Worm (Caenorhabditis elegans) whole organism, L2 larva: ENCODE results near the gene rpn-1.

Experiments
- F13H6.1 ChIP-seq: sonication (generic microtip); optimal IDR thresholded peaks from 2 replicates; lab custom pipeline; 2016; ENCODE audit warnings: missing genetic modification characterization, missing compliant biosample characterization
- ama-1 ChIP-seq: fragments of 150-350 bp; optimal IDR thresholded peaks from 2 replicates; lab custom pipeline; 2018; ENCODE audit warnings: inconsistent platforms
- lin-39 ChIP-seq: fragments of 150-350 bp; optimal IDR thresholded peaks from 2 replicates; lab custom pipeline; 2014; ENCODE audit warnings: missing biosample characterization, missing genetic modification reagents, missing genetic modification characterization
- lsy-2 ChIP-seq, 2 experiments: fragments of 150-350 bp in 1 of 2; sonication (generic microtip) in 1 of 2; optimal IDR thresholded peaks; 2 replicates each; lab custom pipeline; 2014 to 2017; ENCODE audit warnings: missing biosample characterization in 2 of 2, missing genetic modification characterization in 2 of 2
- nhr-11 ChIP-seq: fragments of 150-350 bp; optimal IDR thresholded peaks from 2 replicates; lab custom pipeline; 2014; ENCODE audit warnings: missing biosample characterization, missing genetic modification characterization
- nhr-21 ChIP-seq: fragments of 150-350 bp; optimal IDR thresholded peaks from 2 replicates; lab custom pipeline; 2014; ENCODE audit warnings: missing biosample characterization, missing genetic modification characterization
- nhr-25 ChIP-seq: fragments of 150-350 bp; sonication (generic microtip); optimal IDR thresholded peaks from 3 replicates; lab custom pipeline; 2014; ENCODE audit warnings: missing biosample characterization, missing genetic modification characterization
- skn-1 ChIP-seq: sonication (generic microtip); optimal IDR thresholded peaks from 2 replicates; lab custom pipeline; 2017; ENCODE audit warnings: missing biosample characterization, missing genetic modification characterization
- unc-39 ChIP-seq: fragments of 150-350 bp; optimal IDR thresholded peaks from 2 replicates; lab custom pipeline; 2014; ENCODE audit warnings: missing biosample characterization, missing genetic modification characterization
- unc-55 ChIP-seq: fragments of 150-350 bp; sonication (generic microtip); optimal IDR thresholded peaks from 3 replicates; lab custom pipeline; 2014; ENCODE audit warnings: missing biosample characterization, missing genetic modification reagents, missing genetic modification characterization
- zag-1 ChIP-seq: fragments of 150-350 bp; optimal IDR thresholded peaks from 2 replicates; lab custom pipeline; 2014; ENCODE audit warnings: missing biosample characterization, missing genetic modification characterization

ce11 chrIV:6956668-6957067 lies 47.0 kb upstream of the rpn-1 start:
- peak; percentile 27 for TF ChIP-seq zag-1
- no peak for TF ChIP-seq skn-1 (tag; lab: Kevin White, UChicago)
- TF ChIP-seq unc-55 (GFP tag; lab: Kevin White, UChicago), result no peak
- TF ChIP-seq nhr-25 (tag; lab: Kevin White, UChicago), result no peak
- TF ChIP-seq ama-1 (lab: Kevin White, UChicago), result no peak
- TF ChIP-seq lsy-2 (tag; optimal IDR thresholded peaks at IDR 0.05; lab: Kevin White, UChicago), result peak in 1 of 2 experiments; percentile 52
- no peak for TF ChIP-seq unc-39
- no peak for TF ChIP-seq nhr-11 (tag; lab: Kevin White, UChicago)
- TF ChIP-seq F13H6.1 (tag; lab: Kevin White, UChicago), result no peak
- TF ChIP-seq nhr-21, result no peak
- no peak for TF ChIP-seq lin-39 (tag; lab: Kevin White, UChicago)
